Fruit fly (Drosophila melanogaster): ENCODE measurements around the gene CG15369.

The CG15369 gene

DNA sequence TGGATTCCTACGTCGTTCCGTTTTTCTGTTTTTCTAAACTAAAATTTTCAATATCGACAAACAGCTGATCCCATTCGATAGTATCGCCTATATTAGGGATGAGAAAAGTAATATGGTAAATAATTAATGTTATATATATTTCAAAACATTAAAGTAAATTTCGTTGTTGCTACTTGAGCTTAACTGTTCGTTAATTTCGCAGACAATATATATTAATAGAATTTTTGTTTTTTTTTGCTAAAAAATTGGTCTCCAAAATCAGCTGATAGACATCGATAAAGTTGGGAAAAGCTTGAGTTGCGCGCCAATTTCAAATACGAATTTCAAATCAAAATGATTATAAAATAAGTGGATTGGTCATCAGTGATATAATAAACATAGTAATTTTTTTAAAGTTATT is 20.3 kb upstream of the CG15369 start, which contains the start of gene CG12118 (continued):
- TF ChIP-seq az2 (GFP tag; optimal IDR thresholded peaks at IDR 0.05) (peak; percentile 89), Doc3 (GFP tag; IDR thresholded peaks at IDR 0.05; ENCODE audit: partially characterized antibody) (peak; percentile 95), CG13775 (GFP tag; optimal IDR thresholded peaks at IDR 0.05) (peak; percentile 80), dm (GFP tag; optimal IDR thresholded peaks at IDR 0.05) (no peak), CkIIα-i1 (GFP tag; IDR thresholded peaks at IDR 0.05) (no peak), GATAe (GFP tag; conservative IDR thresholded peaks at IDR 0.05) (no peak; the same call in 1 of the 2 replicates), CG18599 (GFP tag; optimal IDR thresholded peaks at IDR 0.05) (peak; percentile 72), repo (GFP tag; optimal IDR thresholded peaks at IDR 0.05) (no peak), CG10366 (GFP tag; IDR thresholded peaks at IDR 0.05) (peak; percentile 88), CG4730 (GFP tag; IDR thresholded peaks at IDR 0.05) (peak; percentile 59; the same call in 1 of the 2 replicates), lab (GFP tag; optimal IDR thresholded peaks at IDR 0.05) (peak; percentile 79), Ravus (GFP tag; IDR thresholded peaks at IDR 0.05) (no peak; the same call in 1 of the 2 replicates), CG6765 (GFP tag; optimal IDR thresholded peaks at IDR 0.05) (no peak), CG14667 (GFP tag; IDR thresholded peaks at IDR 0.05) (peak; percentile 57; the same call in 1 of the 2 replicates), Dp (GFP tag; optimal IDR thresholded peaks at IDR 0.05) (peak; percentile 87), CG14441 (GFP tag; IDR thresholded peaks at IDR 0.05) (peak; percentile 78), CG6254 (GFP tag; optimal IDR thresholded peaks at IDR 0.05) (peak; percentile 41), Bgb (GFP tag; IDR thresholded peaks at IDR 0.05; ENCODE audit: partially characterized antibody) (peak; percentile 91), CG6272 (GFP tag; IDR thresholded peaks at IDR 0.05) (peak; percentile 80), CG13624 (GFP tag; optimal IDR thresholded peaks at IDR 0.05) (peak; percentile 5), CG9817 (tag; optimal IDR thresholded peaks at IDR 0.05) (peak; percentile 74), eyg (GFP tag; optimal IDR thresholded peaks at IDR 0.05) (no peak), CG12236 (GFP tag; optimal IDR thresholded peaks at IDR 0.05) (no peak), pb (GFP tag; optimal IDR thresholded peaks at IDR 0.05) (no peak), toy (GFP tag; IDR thresholded peaks at IDR 0.05) (no peak), sima (GFP tag; optimal IDR thresholded peaks at IDR 0.05) (no peak), grn (GFP tag; optimal IDR thresholded peaks at IDR 0.05) (peak; percentile 21), dimm (GFP tag; IDR thresholded peaks at IDR 0.05) (peak; percentile 39; the same call in 1 of the 2 replicates), Myb (GFP tag; optimal IDR thresholded peaks at IDR 0.05) (peak; percentile 30), Neu2 (GFP tag; optimal IDR thresholded peaks at IDR 0.05; ENCODE audit: borderline replicate concordance) (no peak), Atf-2 (GFP tag; optimal IDR thresholded peaks at IDR 0.05) (peak; percentile 9), Doc2 (GFP tag; IDR thresholded peaks at IDR 0.05) (no peak), corto (GFP tag; optimal IDR thresholded peaks at IDR 0.05) (peak; percentile 68), CG9727 (GFP tag; optimal IDR thresholded peaks at IDR 0.05) (peak; percentile 84), ken (GFP tag; IDR thresholded peaks at IDR 0.05) (peak; percentile 87), CG8359 (GFP tag; optimal IDR thresholded peaks at IDR 0.05; ENCODE audit: borderline replicate concordance) (no peak), CG8478 (optimal IDR thresholded peaks at IDR 0.05) (no peak), CG2116 (GFP tag; optimal IDR thresholded peaks at IDR 0.05) (peak; percentile 88), Hey (tag; optimal IDR thresholded peaks at IDR 0.05) (no peak), ato (GFP tag; IDR thresholded peaks at IDR 0.05; ENCODE audit: partially characterized antibody) (peak; percentile 65), Usf (GFP tag; optimal IDR thresholded peaks at IDR 0.05) (no peak), gem (tag; optimal IDR thresholded peaks at IDR 0.05) (peak; percentile 91), HLHmδ (GFP tag; optimal IDR thresholded peaks at IDR 0.05) (no peak), ftz-f1 (GFP tag; optimal IDR thresholded peaks at IDR 0.05) (no peak), Nf-YC (tag; optimal IDR thresholded peaks at IDR 0.05) (peak; percentile 51), CG15696 (tag; optimal IDR thresholded peaks at IDR 0.05) (peak; percentile 62), vnd (GFP tag; IDR thresholded peaks at IDR 0.05; ENCODE audit: partially characterized antibody) (peak; percentile 94), Ptx1 (GFP tag; IDR thresholded peaks at IDR 0.05) (peak; percentile 86), CG4617 (GFP tag; optimal IDR thresholded peaks at IDR 0.05; ENCODE audit: borderline replicate concordance) (peak; percentile 52), Xbp1 (GFP tag; optimal IDR thresholded peaks at IDR 0.05) (peak; percentile 90), E2f1 (GFP tag; IDR thresholded peaks at IDR 0.05) (peak; percentile 80)

All from whole organism, embryonic.